Fruit fly (Drosophila melanogaster): ENCODE measurements around the gene CG33203.

The CG33203 gene

DNA sequence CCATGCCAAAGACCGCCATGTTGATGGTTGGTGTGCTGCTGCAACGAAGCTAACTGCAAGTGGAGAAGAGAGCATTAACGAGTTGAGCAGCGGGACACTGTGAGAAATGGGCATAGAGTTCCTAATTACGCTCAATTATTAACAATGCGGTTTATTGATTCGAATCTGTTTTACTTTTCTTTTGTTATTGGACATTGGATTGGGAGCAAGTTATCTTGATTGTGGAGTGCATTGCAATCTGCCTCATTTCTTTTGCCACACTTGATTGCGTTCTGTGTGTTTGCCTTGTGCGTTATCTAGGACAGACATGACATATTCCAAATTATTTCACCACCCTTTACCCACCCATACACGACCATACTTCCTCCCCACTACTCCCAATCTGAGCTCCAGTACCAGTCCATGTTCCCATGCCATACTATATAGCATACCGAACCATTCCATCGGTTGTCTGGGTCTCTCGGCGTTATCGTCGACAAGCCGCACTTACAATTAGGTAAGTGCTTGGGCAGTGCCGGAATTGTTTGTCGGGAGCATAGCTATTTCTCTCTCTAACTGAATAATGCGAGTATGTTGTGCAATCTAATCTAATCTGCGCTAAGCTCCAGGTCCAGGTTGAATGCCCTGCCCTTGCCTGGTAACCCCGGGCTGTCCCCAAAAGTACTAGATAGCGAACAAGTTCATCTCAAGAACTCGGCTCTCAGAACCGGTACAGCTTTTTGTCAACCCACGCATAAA lies 30.1 kb downstream of the CG33203 start (continued):
- TF ChIP-seq lz (GFP tag; optimal IDR thresholded peaks at IDR 0.05) (no peak), vri (GFP tag; optimal IDR thresholded peaks at IDR 0.05) (no peak), CG8319 (GFP tag; optimal IDR thresholded peaks at IDR 0.05) (no peak), Eip93F (GFP tag; optimal IDR thresholded peaks at IDR 0.05) (no peak), CG34406 (GFP tag; optimal IDR thresholded peaks at IDR 0.05) (no peak), CG9139 (GFP tag; optimal IDR thresholded peaks at IDR 0.05) (no peak), Gug (GFP tag; IDR thresholded peaks at IDR 0.05) (peak; percentile 40; the same call in 1 of the 2 replicates), CG1621 (tag; optimal IDR thresholded peaks at IDR 0.05) (peak; percentile 60), fd85E (GFP tag; optimal IDR thresholded peaks at IDR 0.05) (no peak), ss (GFP tag; optimal IDR thresholded peaks at IDR 0.05) (peak in 1 of 2 experiments; percentile 18), Blimp-1 (GFP tag; optimal IDR thresholded peaks at IDR 0.05) (no peak), cyc (GFP tag; optimal IDR thresholded peaks at IDR 0.05) (no peak), salr (GFP tag; optimal IDR thresholded peaks at IDR 0.05) (peak; percentile 1 to 11), CG3919 (GFP tag; optimal IDR thresholded peaks at IDR 0.05) (peak; percentile 42), CG15336 (GFP tag; IDR thresholded peaks at IDR 0.05) (peak; percentile 74)

DNA sequence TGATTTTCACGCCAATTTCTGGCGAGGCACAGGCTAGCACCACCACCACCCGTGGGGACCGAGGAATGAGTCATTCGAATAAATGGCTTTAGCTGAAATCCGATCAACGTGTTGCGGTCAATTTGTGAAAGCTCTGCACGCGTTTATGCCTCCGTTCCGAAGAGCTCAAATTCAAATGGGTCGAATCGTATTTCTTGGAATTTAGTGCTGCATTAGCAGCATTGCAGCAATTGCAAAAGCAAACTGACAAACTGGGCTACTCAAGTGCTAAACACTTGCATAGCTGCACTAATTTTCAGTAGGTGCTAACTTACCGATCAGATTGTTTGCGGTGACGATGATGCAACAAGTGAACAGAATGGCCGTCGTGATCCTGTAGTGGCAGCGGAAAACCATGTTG lies 30.7 kb downstream of the CG33203 start:
- TF ChIP-seq CG6808 (GFP tag; optimal IDR thresholded peaks at IDR 0.05) (no peak), fd85E (GFP tag; optimal IDR thresholded peaks at IDR 0.05) (no peak), acj6 (GFP tag; optimal IDR thresholded peaks at IDR 0.05) (no peak), Lpt (GFP tag; optimal IDR thresholded peaks at IDR 0.05) (no peak), Eip78C (GFP tag) (no peak), CG7368 (GFP tag; optimal IDR thresholded peaks at IDR 0.05) (no peak), CG32006 (GFP tag; optimal IDR thresholded peaks at IDR 0.05) (no peak), vri (GFP tag; optimal IDR thresholded peaks at IDR 0.05) (no peak), dsx (GFP tag; optimal IDR thresholded peaks at IDR 0.05; ENCODE audit: poor library complexity, severe bottlenecking) (no peak), CG10631 (GFP tag; optimal IDR thresholded peaks at IDR 0.05) (no peak), fkh (GFP tag; optimal IDR thresholded peaks at IDR 0.05) (no peak), Sox15 (GFP tag; optimal IDR thresholded peaks at IDR 0.05) (no peak), CG11762 (GFP tag; optimal IDR thresholded peaks at IDR 0.05; ENCODE audit: insufficient read depth) (no peak), CG10669 (GFP tag; optimal IDR thresholded peaks at IDR 0.05) (no peak), Sox102F (GFP tag; optimal IDR thresholded peaks at IDR 0.05) (no peak), CG6854 (GFP tag; optimal IDR thresholded peaks at IDR 0.05) (no peak)

- TF ChIP-seq CG4318 (GFP tag; optimal IDR thresholded peaks at IDR 0.05) (no peak), Hr39 (GFP tag; optimal IDR thresholded peaks at IDR 0.05) (no peak), fkh (GFP tag; optimal IDR thresholded peaks at IDR 0.05) (peak; percentile 60)
These were observed 31.4 kb downstream of the CG33203 start for dm6 chr3R:28856140-28856539.

- TF ChIP-seq CG8119 (GFP tag; IDR thresholded peaks at IDR 0.05) (peak; percentile 38; the same call in 1 of the 3 replicates), pdm3 (GFP tag; optimal IDR thresholded peaks at IDR 0.05) (peak; percentile 38), CG8632 (GFP tag; optimal IDR thresholded peaks at IDR 0.05) (peak; percentile 33), CG4318 (GFP tag; optimal IDR thresholded peaks at IDR 0.05) (peak; percentile 69), salr (GFP tag; optimal IDR thresholded peaks at IDR 0.05) (peak in 1 of 2 experiments; percentile 79), dac (GFP tag; optimal IDR thresholded peaks at IDR 0.05) (peak; percentile 53), acj6 (GFP tag; optimal IDR thresholded peaks at IDR 0.05) (peak; percentile 64), Met (GFP tag; optimal IDR thresholded peaks at IDR 0.05) (peak; percentile 24), dsx (GFP tag; optimal IDR thresholded peaks at IDR 0.05; ENCODE audit: poor library complexity, severe bottlenecking) (no peak), CG11902 (GFP tag; optimal IDR thresholded peaks at IDR 0.05) (no peak), achi (GFP tag; optimal IDR thresholded peaks at IDR 0.05) (peak; percentile 58), CG10669 (GFP tag; optimal IDR thresholded peaks at IDR 0.05) (peak; percentile 44), Eip78C (GFP tag) (peak; percentile 86), Eip93F (GFP tag; optimal IDR thresholded peaks at IDR 0.05) (no peak), CG11294 (GFP tag; IDR thresholded peaks at IDR 0.05) (no peak), CG34406 (GFP tag; optimal IDR thresholded peaks at IDR 0.05) (peak; percentile 41), lz (GFP tag; optimal IDR thresholded peaks at IDR 0.05) (peak; percentile 30), ss (GFP tag; optimal IDR thresholded peaks at IDR 0.05) (peak; percentile 18 to 36), net (GFP tag; optimal IDR thresholded peaks at IDR 0.05) (peak; percentile 65), CG3919 (GFP tag; optimal IDR thresholded peaks at IDR 0.05) (peak; percentile 57), Ets21C (GFP tag; optimal IDR thresholded peaks at IDR 0.05) (no peak), CG16779 (tag; optimal IDR thresholded peaks at IDR 0.05) (peak; percentile 37), vri (GFP tag; optimal IDR thresholded peaks at IDR 0.05) (no peak), CG8319 (GFP tag; optimal IDR thresholded peaks at IDR 0.05) (peak; percentile 13), svp (GFP tag) (peak; percentile 75)
These were observed 35.5 kb downstream of the CG33203 start for dm6 chr3R:28851966-28852377.

Data from whole organism, prepupa.